Worm (Caenorhabditis elegans) whole organism, L4 larva: ENCODE measurements around the gene npr-4.

Experiments used
- ama-1 ChIP-seq: fragments of 150-350 bp; optimal IDR thresholded peaks from 2 replicates; lab custom pipeline; 2014; ENCODE audit warnings: inconsistent platforms, mixed read lengths
- dmd-6 ChIP-seq: fragments of 200-800 bp; sonication (Bioruptor generic); IDR thresholded peaks from 2 replicates; pipeline ENCODE4 v1.3.6; 2022; ENCODE audit warnings: missing genetic modification reagents, missing genetic modification characterization, missing compliant biosample characterization
- lin-39 ChIP-seq: fragments of 150-350 bp; optimal IDR thresholded peaks from 2 replicates; lab custom pipeline; 2014; ENCODE audit warnings: missing biosample characterization, missing genetic modification reagents, missing genetic modification characterization
- nhr-237 ChIP-seq: sonication (generic microtip); optimal IDR thresholded peaks from 2 replicates; lab custom pipeline; 2017; ENCODE audit warnings: missing biosample characterization, missing genetic modification characterization
- nhr-76 ChIP-seq: fragments of 150-350 bp; optimal IDR thresholded peaks from 2 replicates; lab custom pipeline; 2014; ENCODE audit warnings: missing biosample characterization, missing genetic modification characterization
- skn-1 ChIP-seq: fragments of 150-350 bp; optimal IDR thresholded peaks from 2 replicates; lab custom pipeline; 2014; ENCODE audit warnings: missing biosample characterization, missing genetic modification characterization
- snpc-1.2 ChIP-seq: fragments of 200-800 bp; sonication (Bioruptor generic); IDR thresholded peaks from 2 replicates; pipeline ENCODE4 v1.3.6; 2022; ENCODE audit warnings: missing genetic modification reagents, missing genetic modification characterization, missing compliant biosample characterization
- unc-39 ChIP-seq: sonication (generic microtip); optimal IDR thresholded peaks from 2 replicates; lab custom pipeline; 2017; ENCODE audit warnings: missing biosample characterization, missing genetic modification characterization
- unc-62 ChIP-seq, 3 experiments: fragments of 150-350 bp in 1 of 3; sonication (generic microtip); optimal IDR thresholded peaks in 2 of 3; peaks in 1 of 3; 1 replicate in 1 of 3; 2 replicates in 2 of 3; lab custom pipeline; 2014 to 2017; ENCODE audit warnings: missing biosample characterization in 3 of 3, missing genetic modification characterization in 3 of 3, missing genetic modification reagents in 3 of 3, missing genotype in 1 of 3
- zag-1 ChIP-seq: fragments of 150-350 bp; optimal IDR thresholded peaks from 2 replicates; lab custom pipeline; 2014; ENCODE audit warnings: missing biosample characterization, missing genetic modification characterization
- ztf-11 ChIP-seq: fragments of 150-350 bp; optimal IDR thresholded peaks from 2 replicates; lab custom pipeline; 2014; ENCODE audit warnings: missing biosample characterization, missing genetic modification characterization

ce11 chrX:12518982-12519381 lies 32.5 kb downstream of the npr-4 start:
- TF ChIP-seq lin-39 (tag; lab: Kevin White, UChicago) (no peak), snpc-1.2 (GFP tag; lab: Robert Waterston, UW) (no peak), nhr-76 (tag; lab: Kevin White, UChicago) (no peak), nhr-237 (tag; lab: Kevin White, UChicago) (no peak), dmd-6 (GFP tag; lab: Robert Waterston, UW) (peak; percentile 54), unc-62 (GFP tag; optimal IDR thresholded peaks at IDR 0.05 in 1 of 2; lab: Kevin White, UChicago) (no peak), unc-62 (tag; optimal IDR thresholded peaks at IDR 0.05; lab: Kevin White, UChicago) (no peak), ztf-11 (tag; lab: Kevin White, UChicago) (no peak), unc-39 (tag; lab: Kevin White, UChicago) (no peak), zag-1 (tag; lab: Kevin White, UChicago) (no peak), skn-1 (tag; lab: Kevin White, UChicago) (no peak), ama-1 (lab: Kevin White, UChicago) (no peak)
